Worm (Caenorhabditis elegans) whole organism, L4 larva: ENCODE measurements around the gene frpr-13.

Source experiments
- cey-2 ChIP-seq: sonication (generic microtip); optimal IDR thresholded peaks from 3 replicates; lab custom pipeline; 2017; ENCODE audit warnings: missing genetic modification characterization, mild to moderate bottlenecking, missing compliant biosample characterization, antibody characterized with exemption, borderline replicate concordance; ENCODE audit not compliant: insufficient read depth
- egl-27 ChIP-seq: sonication (generic microtip); optimal IDR thresholded peaks from 3 replicates; lab custom pipeline; 2017; ENCODE audit warnings: missing biosample characterization, missing genetic modification reagents, missing genetic modification characterization
- snpc-1.2 ChIP-seq: fragments of 200-800 bp; sonication (Bioruptor generic); IDR thresholded peaks from 2 replicates; pipeline ENCODE4 v1.3.6; 2022; ENCODE audit warnings: missing genetic modification reagents, missing genetic modification characterization, missing compliant biosample characterization
- unc-62 ChIP-seq, 3 experiments: fragments of 150-350 bp in 1 of 3; sonication (generic microtip); optimal IDR thresholded peaks in 2 of 3; peaks in 1 of 3; 1 replicate in 1 of 3; 2 replicates in 2 of 3; lab custom pipeline; 2014 to 2017; ENCODE audit warnings: missing biosample characterization in 3 of 3, missing genetic modification characterization in 3 of 3, missing genetic modification reagents in 3 of 3, missing genotype in 1 of 3

DNA sequence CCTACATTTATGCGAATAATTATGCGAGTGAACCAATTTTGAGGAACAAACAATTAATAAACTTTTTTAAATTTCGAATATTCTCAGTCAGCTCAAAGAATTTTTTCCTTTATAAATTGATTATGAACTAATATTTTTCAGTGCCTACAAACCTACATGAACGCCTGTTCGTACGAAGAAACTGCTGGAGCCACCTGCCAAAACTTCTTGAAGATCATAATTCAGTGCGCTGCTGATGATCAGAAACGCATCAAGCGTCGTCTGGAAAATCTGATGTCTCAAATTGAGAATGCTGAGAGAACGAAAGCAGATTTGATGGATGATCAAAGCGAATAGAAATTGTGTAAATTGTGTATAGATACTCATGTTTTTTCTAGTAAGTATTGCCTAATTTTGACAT lies 40.1 kb downstream of the frpr-13 start:
- TF ChIP-seq snpc-1.2, result no peak; the same call in 1 of the 2 replicates
- TF ChIP-seq cey-2 (tag; lab: Kevin White, UChicago), result no peak
- no peak for TF ChIP-seq egl-27 (tag; lab: Kevin White, UChicago)
- peak in 1 of 2 experiments; percentile 12 for TF ChIP-seq unc-62 (GFP tag; optimal IDR thresholded peaks at IDR 0.05 in 1 of 2; lab: Kevin White, UChicago)
- TF ChIP-seq unc-62 (tag; optimal IDR thresholded peaks at IDR 0.05; lab: Kevin White, UChicago), result no peak
